Worm (Caenorhabditis elegans): Measurements from ENCODE around the gene nas-11.

DNA sequence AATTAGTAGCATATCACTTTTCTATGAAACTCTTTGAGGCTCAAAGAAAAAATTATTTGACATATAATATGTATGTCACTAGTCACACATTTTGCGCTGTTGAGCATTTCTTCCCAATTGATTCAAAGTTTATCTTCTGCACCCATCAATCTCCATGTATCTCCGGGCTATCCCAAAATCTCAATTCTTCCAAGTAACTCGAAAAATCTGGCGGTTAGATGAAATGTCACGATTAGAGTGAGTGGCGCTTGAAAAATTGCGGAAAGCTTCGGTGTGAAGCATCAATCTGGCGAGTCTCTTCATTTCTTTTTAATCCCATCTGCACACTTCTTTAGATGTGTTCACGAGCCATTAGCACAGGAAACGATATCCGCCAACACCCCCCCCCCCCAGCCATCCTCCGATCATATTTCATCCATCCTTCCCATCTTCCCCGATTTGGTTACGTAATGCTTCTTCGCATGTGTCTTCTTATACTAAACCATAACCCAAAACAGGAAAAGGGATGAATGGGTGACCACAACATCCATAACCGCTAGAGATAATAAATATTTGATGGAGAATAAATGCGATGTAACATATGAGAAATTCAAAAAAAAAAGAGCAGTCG lies 24.3 kb upstream of the nas-11 start:
- TF ChIP-seq F13H6.1 (tag; optimal IDR thresholded peaks at IDR 0.05) (no peak), nhr-12 (tag; optimal IDR thresholded peaks at IDR 0.05) (no peak), ZK546.5 (tag; optimal IDR thresholded peaks at IDR 0.05) (no peak), lin-11 (tag; optimal IDR thresholded peaks at IDR 0.05) (no peak), blmp-1 (tag; optimal IDR thresholded peaks at IDR 0.05; ENCODE audit: insufficient read depth) (no peak), ama-1 (optimal IDR thresholded peaks at IDR 0.05) (no peak)

Measured in whole organism, L2 larva.